Fruit fly (Drosophila melanogaster): ENCODE results near the gene TTLL4B.

- no peak for TF ChIP-seq CTCF (optimal IDR thresholded peaks at IDR 0.05)
- no peak for TF ChIP-seq CG8478 (optimal IDR thresholded peaks at IDR 0.05)
These were observed 34.3 kb downstream of the TTLL4B start for dm6 chr2L:3896834-3897143.

Measured in S2 (cell line).